Fruit fly (Drosophila melanogaster) whole organism, prepupa: ENCODE results near the gene Oatp33Eb.
A peak's percentile ranks its signal among the peaks of the same experiment; 100 is the strongest.

Experiments
- CG10631 ChIP-seq: fragments of 200-800 bp; sonication (Bioruptor generic); optimal IDR thresholded peaks from 2 replicates; lab custom pipeline; 2016; ENCODE audit warnings: missing biosample characterization, missing genetic modification characterization
- CG11294 ChIP-seq: fragments of 200-800 bp; sonication (Bioruptor generic); IDR thresholded peaks from 2 replicates; pipeline ENCODE4 v1.3.6; 2022; ENCODE audit warnings: missing biosample characterization, missing genetic modification characterization
- CG11762 ChIP-seq: fragments of 200-800 bp; sonication (Bioruptor generic); optimal IDR thresholded peaks from 3 replicates; lab custom pipeline; 2016; ENCODE audit warnings: missing biosample characterization, missing genetic modification characterization; ENCODE audit not compliant: insufficient read depth
- CG11902 ChIP-seq: fragments of 200-800 bp; sonication (Bioruptor generic); optimal IDR thresholded peaks from 3 replicates; lab custom pipeline; 2016; ENCODE audit warnings: missing biosample characterization, missing genetic modification characterization
- CG15336 ChIP-seq: fragments of 200-800 bp; sonication (Bioruptor generic); IDR thresholded peaks from 2 replicates; pipeline ENCODE4 v1.3.6; 2022; ENCODE audit warnings: missing biosample characterization, missing genetic modification characterization
- CG1621 ChIP-seq: fragments of 200-800 bp; sonication (Bioruptor generic); optimal IDR thresholded peaks from 3 replicates; lab custom pipeline; 2018; ENCODE audit warnings: missing biosample characterization, mild to moderate bottlenecking, missing genetic modification characterization
- CG16779 ChIP-seq: fragments of 200-800 bp; sonication (Bioruptor generic); optimal IDR thresholded peaks from 3 replicates; lab custom pipeline; 2017; ENCODE audit warnings: missing biosample characterization, mild to moderate bottlenecking, missing genetic modification characterization
- CG31627 ChIP-seq: fragments of 200-800 bp; sonication (Bioruptor generic); optimal IDR thresholded peaks from 3 replicates; lab custom pipeline; 2016; ENCODE audit warnings: missing biosample characterization, missing genetic modification characterization
- CG34406 ChIP-seq: fragments of 200-800 bp; sonication (Bioruptor generic); optimal IDR thresholded peaks from 3 replicates; lab custom pipeline; 2016; ENCODE audit warnings: missing biosample characterization, missing genetic modification characterization
- CG3919 ChIP-seq: fragments of 200-800 bp; sonication (Bioruptor generic); optimal IDR thresholded peaks from 3 replicates; lab custom pipeline; 2016; ENCODE audit warnings: missing biosample characterization, missing genetic modification characterization
- CG4318 ChIP-seq: fragments of 200-800 bp; sonication (Bioruptor generic); optimal IDR thresholded peaks from 3 replicates; lab custom pipeline; 2017; ENCODE audit warnings: missing biosample characterization, mild to moderate bottlenecking, missing genetic modification characterization
- CG6163 ChIP-seq: fragments of 200-800 bp; sonication (Bioruptor generic); IDR thresholded peaks from 3 replicates; pipeline ENCODE4 v1.3.6; 2022; ENCODE audit warnings: missing biosample characterization, missing genetic modification characterization
- CG6276 ChIP-seq: fragments of 200-800 bp; sonication (Bioruptor generic); optimal IDR thresholded peaks from 2 replicates; lab custom pipeline; 2017; ENCODE audit warnings: missing biosample characterization, mild to moderate bottlenecking, missing genetic modification characterization
- CG6854 ChIP-seq: fragments of 200-800 bp; sonication (Bioruptor generic); optimal IDR thresholded peaks from 2 replicates; lab custom pipeline; 2017; ENCODE audit warnings: missing biosample characterization, mild to moderate bottlenecking, missing genetic modification characterization
- CG7368 ChIP-seq: fragments of 200-800 bp; sonication (Bioruptor generic); optimal IDR thresholded peaks from 3 replicates; lab custom pipeline; 2016; ENCODE audit warnings: missing biosample characterization, missing genetic modification characterization
- CG8119 ChIP-seq: fragments of 200-800 bp; sonication (Bioruptor generic); IDR thresholded peaks from 3 replicates; pipeline ENCODE4 v1.3.6; 2022; ENCODE audit warnings: missing biosample characterization, missing genetic modification characterization
- CG8319 ChIP-seq: fragments of 200-800 bp; sonication (Bioruptor generic); optimal IDR thresholded peaks from 3 replicates; lab custom pipeline; 2016; ENCODE audit warnings: missing biosample characterization, missing genetic modification characterization
- CG8632 ChIP-seq: fragments of 200-800 bp; sonication (Bioruptor generic); optimal IDR thresholded peaks from 3 replicates; lab custom pipeline; 2016; ENCODE audit warnings: missing biosample characterization, missing genetic modification characterization
- CG9139 ChIP-seq: fragments of 200-800 bp; sonication (Bioruptor generic); optimal IDR thresholded peaks from 3 replicates; lab custom pipeline; 2017; ENCODE audit warnings: missing biosample characterization, mild to moderate bottlenecking, missing genetic modification characterization
- Eip75B ChIP-seq: fragments of 200-800 bp; sonication (Bioruptor generic); optimal IDR thresholded peaks from 3 replicates; lab custom pipeline; 2016; ENCODE audit warnings: missing biosample characterization, missing genetic modification characterization
- Eip78C ChIP-seq: fragments of 200-800 bp; sonication (Bioruptor generic); peaks from one replicate; lab custom pipeline; 2016; ENCODE audit warnings: missing biosample characterization, missing genetic modification characterization
- Eip93F ChIP-seq: fragments of 200-800 bp; sonication (Bioruptor generic); optimal IDR thresholded peaks from 2 replicates; lab custom pipeline; 2016; ENCODE audit warnings: missing biosample characterization, mild to moderate bottlenecking, missing genetic modification characterization
- Ets96B ChIP-seq: fragments of 200-800 bp; optimal IDR thresholded peaks from 2 replicates; lab custom pipeline; 2019; ENCODE audit warnings: missing biosample characterization, mild to moderate bottlenecking, missing genetic modification characterization, moderate library complexity
- Gug ChIP-seq: fragments of 200-800 bp; sonication (Bioruptor generic); IDR thresholded peaks from 2 replicates; pipeline ENCODE4 v1.3.6; 2022; ENCODE audit warnings: missing biosample characterization, missing genetic modification characterization
- Hr39 ChIP-seq: fragments of 200-800 bp; sonication (Bioruptor generic); optimal IDR thresholded peaks from 2 replicates; lab custom pipeline; 2016; ENCODE audit warnings: missing biosample characterization, missing genetic modification characterization
- Lpt ChIP-seq: fragments of 200-800 bp; sonication (Bioruptor generic); optimal IDR thresholded peaks from 3 replicates; lab custom pipeline; 2016; ENCODE audit warnings: missing biosample characterization, missing genetic modification characterization
- Smox ChIP-seq: fragments of 200-800 bp; sonication (Bioruptor generic); optimal IDR thresholded peaks from 3 replicates; lab custom pipeline; 2016; ENCODE audit warnings: missing biosample characterization, missing genetic modification characterization
- Sox102F ChIP-seq: fragments of 200-800 bp; sonication (Bioruptor generic); optimal IDR thresholded peaks from 2 replicates; lab custom pipeline; 2016; ENCODE audit warnings: missing biosample characterization, mild to moderate bottlenecking, missing genetic modification characterization
- Sox15 ChIP-seq: fragments of 200-800 bp; sonication (Bioruptor generic); optimal IDR thresholded peaks from 3 replicates; lab custom pipeline; 2016; ENCODE audit warnings: missing biosample characterization, missing genetic modification characterization
- achi ChIP-seq: fragments of 200-800 bp; sonication (Bioruptor generic); optimal IDR thresholded peaks from 3 replicates; lab custom pipeline; 2016; ENCODE audit warnings: missing biosample characterization, missing genetic modification characterization
- acj6 ChIP-seq: fragments of 200-800 bp; sonication (Bioruptor generic); optimal IDR thresholded peaks from 3 replicates; lab custom pipeline; 2016; ENCODE audit warnings: missing biosample characterization, missing genetic modification characterization
- cyc ChIP-seq: fragments of 200-800 bp; sonication (Bioruptor generic); optimal IDR thresholded peaks from 3 replicates; lab custom pipeline; 2016; ENCODE audit warnings: missing biosample characterization, missing genetic modification characterization
- dac ChIP-seq: fragments of 200-800 bp; sonication (Bioruptor generic); optimal IDR thresholded peaks from 2 replicates; lab custom pipeline; 2017; ENCODE audit warnings: missing biosample characterization, mild to moderate bottlenecking, missing genetic modification characterization
- dsx ChIP-seq: fragments of 200-800 bp; optimal IDR thresholded peaks from 3 replicates; lab custom pipeline; 2019; ENCODE audit warnings: missing biosample characterization, mild to moderate bottlenecking, missing genetic modification characterization, moderate library complexity; ENCODE audit not compliant: poor library complexity, severe bottlenecking
- eg ChIP-seq: fragments of 200-800 bp; sonication (Bioruptor generic); IDR thresholded peaks from 3 replicates; pipeline ENCODE4 v1.3.6; 2022; ENCODE audit warnings: missing biosample characterization, missing genetic modification characterization
- esn ChIP-seq: fragments of 200-800 bp; sonication (Bioruptor generic); optimal IDR thresholded peaks from 2 replicates; lab custom pipeline; 2016; ENCODE audit warnings: missing biosample characterization, mild to moderate bottlenecking, missing genetic modification characterization, moderate library complexity
- fd59A ChIP-seq: fragments of 200-800 bp; sonication (Bioruptor generic); optimal IDR thresholded peaks from 2 replicates; lab custom pipeline; 2017; ENCODE audit warnings: missing biosample characterization, mild to moderate bottlenecking, missing genetic modification characterization, missing genetic modification reagents
- fd85E ChIP-seq: fragments of 200-800 bp; sonication (Bioruptor generic); optimal IDR thresholded peaks from 3 replicates; lab custom pipeline; 2016; ENCODE audit warnings: missing biosample characterization, missing genetic modification characterization
- net ChIP-seq: fragments of 200-800 bp; sonication (Bioruptor generic); optimal IDR thresholded peaks from 3 replicates; lab custom pipeline; 2016; ENCODE audit warnings: missing biosample characterization, missing genetic modification characterization
- pdm3 ChIP-seq: fragments of 200-800 bp; sonication (Bioruptor generic); optimal IDR thresholded peaks from 3 replicates; lab custom pipeline; 2016; ENCODE audit warnings: missing biosample characterization, missing genetic modification characterization
- svp ChIP-seq: fragments of 200-800 bp; sonication (Bioruptor generic); peaks from one replicate; lab custom pipeline; 2016; ENCODE audit warnings: missing biosample characterization, missing genetic modification characterization
- vri ChIP-seq: fragments of 200-800 bp; sonication (Bioruptor generic); optimal IDR thresholded peaks from 3 replicates; lab custom pipeline; 2016; ENCODE audit warnings: missing biosample characterization, mild to moderate bottlenecking, missing genetic modification characterization

The Oatp33Eb gene

DNA sequence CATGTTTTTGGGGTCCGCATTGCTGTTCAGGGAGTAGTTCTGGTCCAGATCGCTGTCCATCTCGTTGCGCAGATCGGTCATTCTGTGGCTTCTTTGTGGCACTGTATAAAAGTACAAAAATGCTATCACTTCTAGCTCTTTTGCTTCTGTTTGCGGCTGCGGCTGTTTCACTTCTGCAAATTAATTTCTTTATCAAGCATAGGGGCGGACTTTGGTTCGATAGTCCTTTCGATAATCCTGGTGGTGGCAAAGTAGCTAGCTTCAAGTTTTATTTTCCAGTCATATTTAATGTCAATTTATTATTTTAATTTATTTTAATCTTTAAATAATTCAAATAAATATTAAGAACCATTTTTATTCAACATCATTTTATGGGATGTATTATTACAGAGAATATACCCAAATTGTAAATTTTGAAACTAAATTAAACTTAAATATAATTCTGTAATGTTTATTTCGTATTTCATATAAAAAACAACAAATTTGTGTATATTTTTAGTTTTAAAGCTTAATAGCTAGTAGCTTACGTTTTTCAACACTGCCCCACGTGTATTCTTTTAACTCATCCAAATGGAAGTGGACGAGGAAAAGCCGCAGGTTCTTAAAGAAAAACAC, 20.7 kb upstream of the Oatp33Eb start, which contains the start of the genes CG5446 and Trm1 (continued):
- TF ChIP-seq CG8119 (GFP tag; lab: Robert Waterston, UW) (peak; percentile 42; the same call in 1 of the 3 replicates), CG34406 (GFP tag; lab: Kevin White, UChicago) (peak; percentile 75), Eip75B (GFP tag; lab: Kevin White, UChicago) (peak; percentile 33), CG1621 (tag; lab: Kevin White, UChicago) (no peak), CG10631 (peak; percentile 82), CG15336 (GFP tag; lab: Robert Waterston, UW) (peak; percentile 21; the same call in 1 of the 2 replicates), CG6276 (GFP tag; lab: Kevin White, UChicago) (no peak), Lpt (GFP tag; lab: Kevin White, UChicago) (peak; percentile 30), pdm3 (GFP tag; lab: Kevin White, UChicago) (peak; percentile 43), Hr39 (GFP tag; lab: Kevin White, UChicago) (no peak), cyc (GFP tag; lab: Kevin White, UChicago) (peak; percentile 26), CG4318 (GFP tag; lab: Kevin White, UChicago) (no peak), eg (GFP tag; lab: Robert Waterston, UW) (peak; percentile 23; the same call in 1 of the 3 replicates), esn (GFP tag; lab: Kevin White, UChicago) (peak; percentile 66), vri (GFP tag; lab: Kevin White, UChicago) (peak; percentile 40), CG9139 (peak; percentile 40), CG6163 (0 out of 3 replicates have a peak, but pooled peaks have one; percentile 27), CG8319 (GFP tag; lab: Kevin White, UChicago) (peak; percentile 4), CG16779 (tag; lab: Kevin White, UChicago) (peak; percentile 45), dsx (GFP tag; lab: Kevin White, UChicago) (peak; percentile 68)

DNA sequence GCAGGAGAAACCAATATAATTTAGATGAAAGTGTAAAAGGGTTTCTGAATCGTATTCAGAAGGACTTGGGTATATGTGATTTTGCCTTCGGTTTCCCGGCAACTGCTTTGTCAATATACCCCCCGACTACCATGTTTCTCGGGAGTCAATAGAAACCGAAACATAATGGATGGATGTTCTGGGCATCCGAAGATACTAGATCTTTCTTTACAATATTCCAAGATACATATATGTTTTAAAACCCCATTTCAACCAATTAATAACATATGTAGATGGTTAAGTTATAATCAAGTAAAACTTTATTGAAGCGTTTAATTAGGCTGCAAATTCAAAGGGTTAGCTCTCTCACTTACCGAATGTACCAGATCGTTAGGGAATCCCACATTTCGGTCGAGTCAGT, 17.5 kb upstream of the Oatp33Eb start, which contains the start of gene CG5435:
Gene CG5435, minus strand, starts transcription at position 101 of the 400 bp plus-strand sequence.
- TF ChIP-seq CG8119 (GFP tag; lab: Robert Waterston, UW) (no peak), acj6 (GFP tag; lab: Kevin White, UChicago) (no peak)

DNA sequence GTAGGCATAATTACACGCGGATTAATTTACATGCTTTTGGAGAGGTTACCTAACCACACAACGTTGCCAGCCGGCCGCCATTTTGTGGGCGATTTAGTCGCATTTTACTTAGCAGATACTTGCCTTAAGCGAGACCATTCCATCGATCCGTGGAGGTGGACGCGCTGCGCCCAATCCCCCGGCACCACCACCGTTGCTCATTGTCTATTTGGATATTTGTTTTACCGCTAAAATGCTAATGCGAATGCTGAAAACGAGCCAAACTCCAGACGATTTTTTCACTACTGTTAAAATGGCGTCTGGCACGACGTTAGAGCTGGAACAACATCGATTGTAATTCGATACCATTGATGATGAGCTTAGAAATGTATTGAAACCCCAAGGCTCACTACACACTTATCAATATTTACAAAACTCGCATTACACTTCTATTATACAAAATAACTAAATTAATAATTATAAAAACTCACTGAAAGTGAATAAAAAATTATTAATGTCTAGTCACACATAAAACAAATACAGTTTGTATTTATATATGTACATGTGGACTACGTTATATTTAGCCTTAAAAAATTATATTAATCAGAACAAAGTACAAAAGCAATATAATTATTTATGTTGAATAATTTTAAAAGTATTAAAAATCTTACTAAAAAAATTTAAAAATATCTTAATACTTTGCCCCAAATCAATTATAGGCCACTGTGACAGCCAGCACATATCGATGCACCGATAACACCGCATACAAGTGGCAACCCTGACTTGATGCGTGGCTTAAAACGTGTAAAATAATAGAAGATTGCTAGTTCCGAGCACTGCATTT, 14.4 kb upstream of the Oatp33Eb start, which contains the start of gene eRF3:
Gene eRF3, plus strand, starts transcription at position 741 of the 823 bp plus-strand sequence.
- TF ChIP-seq net (GFP tag; lab: Kevin White, UChicago) (peak; percentile 49), CG4318 (GFP tag; lab: Kevin White, UChicago) (peak; percentile 68), CG11762 (GFP tag; lab: Kevin White, UChicago) (peak; percentile 14), Sox102F (peak; percentile 36), CG9139 (no peak), CG11294 (peak; percentile 43; the same call in 1 of the 2 replicates), cyc (GFP tag; lab: Kevin White, UChicago) (peak; percentile 43), dsx (GFP tag; lab: Kevin White, UChicago) (peak; percentile 46), fd59A (GFP tag; lab: Kevin White, UChicago) (no peak), CG10631 (peak; percentile 83), CG16779 (tag; lab: Kevin White, UChicago) (no peak), CG31627 (GFP tag; lab: Kevin White, UChicago) (peak; percentile 26), achi (GFP tag; lab: Kevin White, UChicago) (peak; percentile 62), pdm3 (GFP tag; lab: Kevin White, UChicago) (peak; percentile 60), CG3919 (peak; percentile 58), Eip78C (GFP tag; lab: Kevin White, UChicago) (peak; percentile 85), Gug (GFP tag; lab: Robert Waterston, UW) (peak; percentile 56; the same call in 1 of the 2 replicates), CG6854 (GFP tag; lab: Kevin White, UChicago) (no peak), CG7368 (GFP tag; lab: Kevin White, UChicago) (peak; percentile 49), fd85E (GFP tag; lab: Kevin White, UChicago) (no peak), Eip93F (GFP tag; lab: Kevin White, UChicago) (peak; percentile 3), Ets96B (tag; lab: Kevin White, UChicago) (peak; percentile 70), CG34406 (GFP tag; lab: Kevin White, UChicago) (peak; percentile 76), CG8319 (GFP tag; lab: Kevin White, UChicago) (peak; percentile 76), Sox15 (GFP tag; lab: Kevin White, UChicago) (peak; percentile 38), Eip75B (GFP tag; lab: Kevin White, UChicago) (peak; percentile 38), CG8632 (GFP tag; lab: Kevin White, UChicago) (peak; percentile 78), esn (GFP tag; lab: Kevin White, UChicago) (peak; percentile 68), CG11902 (GFP tag; lab: Kevin White, UChicago) (peak; percentile 39), dac (GFP tag; lab: Kevin White, UChicago) (peak; percentile 36), Smox (GFP tag; lab: Kevin White, UChicago) (peak; percentile 55), CG6163 (peak; percentile 52; the same call in 2 of the 3 replicates), svp (GFP tag; lab: Kevin White, UChicago) (peak; percentile 88), CG15336 (GFP tag; lab: Robert Waterston, UW) (peak; percentile 67)
